Fruit fly (Drosophila melanogaster): Measurements from ENCODE around the gene CG43736.

CG43736 gene

dm6 chrX:6868024-6868628 is 4.4 kb downstream of the CG43736 start (continued):
- TF ChIP-seq nerfin-1 (tag; optimal IDR thresholded peaks at IDR 0.05): peak; percentile 57
- TF ChIP-seq CG11456 (GFP tag; IDR thresholded peaks at IDR 0.05): 0 out of 3 replicates have a peak, but pooled peaks have one; percentile 43
- TF ChIP-seq CG7271 (tag; optimal IDR thresholded peaks at IDR 0.05): no peak
- no peak for TF ChIP-seq CG34376 (GFP tag; optimal IDR thresholded peaks at IDR 0.05)
- TF ChIP-seq CG34224 (GFP tag; IDR thresholded peaks at IDR 0.05; ENCODE audit: partially characterized antibody): no peak
- no peak for TF ChIP-seq CG2202 (tag; optimal IDR thresholded peaks at IDR 0.05)
- peak; percentile 25 for TF ChIP-seq CHES-1-like (GFP tag; optimal IDR thresholded peaks at IDR 0.05)
- TF ChIP-seq CG31224 (GFP tag; IDR thresholded peaks at IDR 0.05): no peak
- no peak for TF ChIP-seq chn (GFP tag; optimal IDR thresholded peaks at IDR 0.05)
- TF ChIP-seq crol (GFP tag; IDR thresholded peaks at IDR 0.05): peak; percentile 95
- no peak for TF ChIP-seq phol (tag; optimal IDR thresholded peaks at IDR 0.05)
- peak; percentile 33 for TF ChIP-seq CG3163 (GFP tag; optimal IDR thresholded peaks at IDR 0.05)
- no peak for TF ChIP-seq wdn (GFP tag; IDR thresholded peaks at IDR 0.05)
- no peak for TF ChIP-seq exex (tag; optimal IDR thresholded peaks at IDR 0.05)
- TF ChIP-seq NFAT (GFP tag; IDR thresholded peaks at IDR 0.05): peak; percentile 39; the same call in 1 of the 2 replicates
- peak; percentile 67; the same call in 2 of the 3 replicates for TF ChIP-seq ci (GFP tag; IDR thresholded peaks at IDR 0.05)
- TF ChIP-seq usp (GFP tag; optimal IDR thresholded peaks at IDR 0.05): no peak
- peak; percentile 27 for TF ChIP-seq nom (GFP tag; optimal IDR thresholded peaks at IDR 0.05)
- TF ChIP-seq CG11093 (GFP tag; IDR thresholded peaks at IDR 0.05): no peak
- TF ChIP-seq Hand (GFP tag; optimal IDR thresholded peaks at IDR 0.05): no peak
- peak; percentile 37 for TF ChIP-seq abd-A (tag; optimal IDR thresholded peaks at IDR 0.05)
- peak; percentile 75 for TF ChIP-seq chm (GFP tag; IDR thresholded peaks at IDR 0.05)
- TF ChIP-seq CG6175 (GFP tag; IDR thresholded peaks at IDR 0.05): no peak
- TF ChIP-seq CG12744 (GFP tag; optimal IDR thresholded peaks at IDR 0.05): no peak
- TF ChIP-seq CG3838 (GFP tag; optimal IDR thresholded peaks at IDR 0.05): no peak
- TF ChIP-seq klu (GFP tag; IDR thresholded peaks at IDR 0.05): no peak
- TF ChIP-seq sim (GFP tag; IDR thresholded peaks at IDR 0.05): no peak
- no peak for TF ChIP-seq HLH3B (GFP tag; IDR thresholded peaks at IDR 0.05)
- TF ChIP-seq dm (GFP tag; optimal IDR thresholded peaks at IDR 0.05): no peak
- TF ChIP-seq vvl (GFP tag; IDR thresholded peaks at IDR 0.05): peak; percentile 15; the same call in 1 of the 2 replicates
- TF ChIP-seq Atf6 (GFP tag; IDR thresholded peaks at IDR 0.05): peak; percentile 33; the same call in 1 of the 2 replicates
- no peak for TF ChIP-seq otp (GFP tag; IDR thresholded peaks at IDR 0.05)
- peak; percentile 33 for TF ChIP-seq Hmr (GFP tag; optimal IDR thresholded peaks at IDR 0.05)
- TF ChIP-seq btn (GFP tag; optimal IDR thresholded peaks at IDR 0.05): no peak
- TF ChIP-seq gfzf (GFP tag; optimal IDR thresholded peaks at IDR 0.05): no peak
- TF ChIP-seq CG1602 (GFP tag; optimal IDR thresholded peaks at IDR 0.05): no peak
- TF ChIP-seq Lpt (GFP tag; optimal IDR thresholded peaks at IDR 0.05): no peak
- peak; percentile 75 for TF ChIP-seq pros (GFP tag; optimal IDR thresholded peaks at IDR 0.05)
- no peak for TF ChIP-seq zfh2 (GFP tag; optimal IDR thresholded peaks at IDR 0.05)
- TF ChIP-seq CG1603 (tag; optimal IDR thresholded peaks at IDR 0.05): no peak
- no peak for TF ChIP-seq CG3995 (GFP tag; optimal IDR thresholded peaks at IDR 0.05)
- TF ChIP-seq CG9876 (GFP tag; optimal IDR thresholded peaks at IDR 0.05): no peak
- no peak for TF ChIP-seq fd3F (GFP tag; optimal IDR thresholded peaks at IDR 0.05)
- no peak for TF ChIP-seq Spps (tag; optimal IDR thresholded peaks at IDR 0.05)
- TF ChIP-seq Opbp (GFP tag; IDR thresholded peaks at IDR 0.05; ENCODE audit: partially characterized antibody): peak; percentile 55; the same call in 2 of the 3 replicates
- no peak for TF ChIP-seq Nf-YA (GFP tag; IDR thresholded peaks at IDR 0.05)
- no peak for TF ChIP-seq pan (optimal IDR thresholded peaks at IDR 0.05)
- TF ChIP-seq pan (GFP tag; optimal IDR thresholded peaks at IDR 0.05 in 1 of 2, IDR thresholded peaks at IDR 0.05 in 1 of 2): peak in 1 of 2 experiments; percentile 17
- TF ChIP-seq CG17328 (GFP tag; IDR thresholded peaks at IDR 0.05): peak; percentile 27; the same call in 1 of the 2 replicates
- TF ChIP-seq CG1832 (GFP tag; optimal IDR thresholded peaks at IDR 0.05): peak; percentile 30
- TF ChIP-seq lola (GFP tag; optimal IDR thresholded peaks at IDR 0.05): peak in 1 of 3 experiments; percentile 84

All from whole organism, embryonic.